Fruit fly (Drosophila melanogaster): ENCODE data around the gene Hml.

Hml gene

DNA sequence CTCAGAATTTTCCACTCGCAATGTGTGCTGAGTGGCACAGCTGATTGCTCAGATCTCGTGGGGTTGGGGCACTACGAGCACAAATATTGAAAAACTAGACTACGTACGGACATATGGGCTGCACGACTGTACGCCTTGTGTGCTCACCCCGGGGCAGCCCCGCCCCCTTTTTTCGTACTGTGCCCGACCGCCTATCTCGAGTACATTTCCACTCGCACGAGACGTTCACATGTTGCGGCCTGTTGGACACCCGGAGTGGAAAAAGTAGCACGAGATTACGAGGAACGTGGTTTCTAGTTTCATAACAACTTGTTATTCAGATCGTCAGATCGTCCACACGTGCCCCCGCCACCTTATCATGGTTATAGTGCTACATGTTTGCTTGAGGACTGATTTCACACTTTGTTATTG, 17.5 kb downstream of the Hml start (continued):
- TF ChIP-seq CG10366 (GFP tag; IDR thresholded peaks at IDR 0.05) (no peak), CG4707 (GFP tag; optimal IDR thresholded peaks at IDR 0.05) (no peak), Doc3 (GFP tag; IDR thresholded peaks at IDR 0.05; ENCODE audit: partially characterized antibody) (no peak), chn (GFP tag; optimal IDR thresholded peaks at IDR 0.05) (peak; percentile 5), Jarid2 (GFP tag; optimal IDR thresholded peaks at IDR 0.05) (no peak), kni (GFP tag; optimal IDR thresholded peaks at IDR 0.05) (peak; percentile 85), Ada2b (GFP tag; IDR thresholded peaks at IDR 0.05) (no peak), CG10543 (GFP tag; optimal IDR thresholded peaks at IDR 0.05) (peak; percentile 61), Mad (GFP tag; optimal IDR thresholded peaks at IDR 0.05) (no peak), CG17385 (GFP tag; optimal IDR thresholded peaks at IDR 0.05) (no peak), CG4282 (GFP tag; optimal IDR thresholded peaks at IDR 0.05) (no peak), sr (GFP tag; IDR thresholded peaks at IDR 0.05) (no peak), sob (GFP tag; IDR thresholded peaks at IDR 0.05) (no peak), emc (GFP tag; optimal IDR thresholded peaks at IDR 0.05) (no peak), Dfd (GFP tag; optimal IDR thresholded peaks at IDR 0.05) (no peak), Asciz (GFP tag; optimal IDR thresholded peaks at IDR 0.05) (no peak), dpn (GFP tag; optimal IDR thresholded peaks at IDR 0.05) (no peak), ken (GFP tag; IDR thresholded peaks at IDR 0.05) (no peak), ham (GFP tag; IDR thresholded peaks at IDR 0.05) (no peak), ems (GFP tag; optimal IDR thresholded peaks at IDR 0.05) (no peak), kay (GFP tag; optimal IDR thresholded peaks at IDR 0.05) (no peak), lola (GFP tag; optimal IDR thresholded peaks at IDR 0.05) (no peak), salm (tag; optimal IDR thresholded peaks at IDR 0.05) (no peak), Vsx1 (GFP tag; optimal IDR thresholded peaks at IDR 0.05) (no peak), Lhr (GFP tag; optimal IDR thresholded peaks at IDR 0.05) (no peak), Atf6 (GFP tag; IDR thresholded peaks at IDR 0.05) (no peak), Rfx (GFP tag; IDR thresholded peaks at IDR 0.05) (0 out of 2 replicates have a peak, but pooled peaks have one; percentile 12), Ets65A (GFP tag) (no peak), CG18262 (tag; optimal IDR thresholded peaks at IDR 0.05) (no peak), D (optimal IDR thresholded peaks at IDR 0.05) (peak; percentile 50), D (GFP tag; optimal IDR thresholded peaks at IDR 0.05) (no peak), ap (GFP tag; IDR thresholded peaks at IDR 0.05) (no peak), grn (GFP tag; optimal IDR thresholded peaks at IDR 0.05) (peak; percentile 78), Bgb (GFP tag; IDR thresholded peaks at IDR 0.05; ENCODE audit: partially characterized antibody) (peak; percentile 39; the same call in 1 of the 2 replicates), tio (GFP tag; optimal IDR thresholded peaks at IDR 0.05) (no peak), lov (optimal IDR thresholded peaks at IDR 0.05) (no peak), lov (GFP tag; IDR thresholded peaks at IDR 0.05) (no peak), twi (tag; optimal IDR thresholded peaks at IDR 0.05) (peak; percentile 99), CG4404 (GFP tag; IDR thresholded peaks at IDR 0.05) (no peak), Mrtf (GFP tag; IDR thresholded peaks at IDR 0.05) (no peak), CG18619 (GFP tag; optimal IDR thresholded peaks at IDR 0.05) (no peak), Xrp1 (GFP tag; IDR thresholded peaks at IDR 0.05) (0 out of 2 replicates have a peak, but pooled peaks have one; percentile 19), caup (GFP tag; optimal IDR thresholded peaks at IDR 0.05; ENCODE audit: severe bottlenecking) (no peak), B-H1 (GFP tag; IDR thresholded peaks at IDR 0.05) (no peak), chm (GFP tag; IDR thresholded peaks at IDR 0.05) (no peak), p53 (GFP tag; optimal IDR thresholded peaks at IDR 0.05) (no peak), shn (GFP tag; optimal IDR thresholded peaks at IDR 0.05) (no peak), CG18599 (GFP tag; optimal IDR thresholded peaks at IDR 0.05) (peak; percentile 8), CG33557 (GFP tag; optimal IDR thresholded peaks at IDR 0.05) (peak; percentile 11), CG9609 (GFP tag; optimal IDR thresholded peaks at IDR 0.05) (no peak), da (GFP tag; optimal IDR thresholded peaks at IDR 0.05) (no peak), CG15479 (GFP tag; optimal IDR thresholded peaks at IDR 0.05) (peak; percentile 98)
